Fruit fly (Drosophila melanogaster) whole organism, embryonic: ENCODE results near the gene CG32298.
A peak's percentile ranks its signal among the peaks of the same experiment; 100 is the strongest.

Experiments used
- CG10147 ChIP-seq: fragments of 200-800 bp; sonication (Bioruptor generic); optimal IDR thresholded peaks from 2 replicates; lab custom pipeline; 2019; ENCODE audit warnings: missing biosample characterization, mild to moderate bottlenecking, missing genetic modification characterization, moderate library complexity
- CG10267 ChIP-seq: fragments of 200-800 bp; sonication (Bioruptor generic); optimal IDR thresholded peaks from 2 replicates; lab custom pipeline; 2018; ENCODE audit warnings: missing biosample characterization, mild to moderate bottlenecking, missing genetic modification characterization, moderate library complexity
- CG10462 ChIP-seq: fragments of 200-800 bp; sonication (Bioruptor generic); optimal IDR thresholded peaks from 2 replicates; lab custom pipeline; 2016; ENCODE audit warnings: missing biosample characterization, missing genetic modification characterization
- CG11456 ChIP-seq: fragments of 200-800 bp; sonication (Bioruptor generic); IDR thresholded peaks from 3 replicates; pipeline ENCODE4 v1.3.6; 2022; ENCODE audit warnings: missing biosample characterization, missing genetic modification characterization
- CG11696 ChIP-seq: fragments of 200-800 bp; sonication (Bioruptor generic); IDR thresholded peaks from 2 replicates; pipeline ENCODE4 v1.3.6; 2022; ENCODE audit warnings: missing biosample characterization, missing genetic modification characterization
- CG12391 ChIP-seq: fragments of 200-800 bp; sonication (Bioruptor generic); optimal IDR thresholded peaks from 3 replicates; lab custom pipeline; 2018; ENCODE audit warnings: missing biosample characterization, mild to moderate bottlenecking, missing genetic modification characterization, moderate library complexity
- CG14441 ChIP-seq: fragments of 200-800 bp; sonication (Bioruptor generic); IDR thresholded peaks from 2 replicates; pipeline ENCODE4 v1.3.6; 2022; ENCODE audit warnings: missing biosample characterization, missing genetic modification characterization
- CG2120 ChIP-seq: fragments of 200-800 bp; sonication (Bioruptor generic); optimal IDR thresholded peaks from 3 replicates; lab custom pipeline; 2016; ENCODE audit warnings: missing biosample characterization, missing genetic modification characterization
- CG30020 ChIP-seq: fragments of 200-800 bp; optimal IDR thresholded peaks from 2 replicates; lab custom pipeline; 2019; ENCODE audit warnings: missing biosample characterization, mild to moderate bottlenecking, missing genetic modification characterization, moderate library complexity
- CG31224 ChIP-seq: fragments of 200-800 bp; sonication (Bioruptor generic); IDR thresholded peaks from 2 replicates; pipeline ENCODE4 v1.3.6; 2022; ENCODE audit warnings: missing biosample characterization, missing genetic modification characterization
- CG3281 ChIP-seq: fragments of 200-800 bp; sonication (Bioruptor generic); optimal IDR thresholded peaks from 3 replicates; lab custom pipeline; 2017; ENCODE audit warnings: missing biosample characterization, mild to moderate bottlenecking, missing genetic modification characterization
- CG4730 ChIP-seq: fragments of 200-800 bp; sonication (Bioruptor generic); IDR thresholded peaks from 2 replicates; pipeline ENCODE4 v1.3.6; 2022; ENCODE audit warnings: missing biosample characterization, missing genetic modification characterization
- CG4854 ChIP-seq: fragments of 200-800 bp; sonication (Bioruptor generic); optimal IDR thresholded peaks from 2 replicates; lab custom pipeline; 2016; ENCODE audit warnings: missing biosample characterization, missing genetic modification characterization, inconsistent platforms
- CG8388 ChIP-seq: fragments of 200-800 bp; sonication (Bioruptor generic); optimal IDR thresholded peaks from 2 replicates; lab custom pipeline; 2019; ENCODE audit warnings: missing biosample characterization, mild to moderate bottlenecking, missing genetic modification characterization, moderate library complexity
- CG8478 ChIP-seq: fragments of >200 bp; optimal IDR thresholded peaks from 2 replicates; lab custom pipeline; 2018
- CG9797 ChIP-seq: fragments of 200-800 bp; sonication (Bioruptor generic); optimal IDR thresholded peaks from 3 replicates; lab custom pipeline; 2018; ENCODE audit warnings: missing biosample characterization, mild to moderate bottlenecking, missing genetic modification characterization
- Ets65A ChIP-seq: fragments of 200-800 bp; sonication (Bioruptor generic); peaks from one replicate; lab custom pipeline; 2016; ENCODE audit warnings: missing biosample characterization, missing genetic modification characterization
- Hand ChIP-seq: fragments of 200-800 bp; sonication (Bioruptor generic); optimal IDR thresholded peaks from 2 replicates; lab custom pipeline; 2017; ENCODE audit warnings: mild to moderate bottlenecking, missing biosample characterization, missing genetic modification reagents, missing genetic modification characterization
- Ptx1 ChIP-seq: fragments of 200-800 bp; sonication (Bioruptor generic); IDR thresholded peaks from 2 replicates; pipeline ENCODE4 v1.3.6; 2022; ENCODE audit warnings: missing biosample characterization, missing genetic modification characterization
- Six4 ChIP-seq: fragments of 200-800 bp; sonication (Bioruptor generic); optimal IDR thresholded peaks from 2 replicates; lab custom pipeline; 2016; ENCODE audit warnings: missing biosample characterization, missing genetic modification characterization
- Trl ChIP-seq, 3 experiments: fragments of >200 bp in 2 of 3; fragments of 200-800 bp in 1 of 3; sonication (Bioruptor generic) in 1 of 3; optimal IDR thresholded peaks; 2 replicates in 1 of 3; 3 replicates in 2 of 3; lab custom pipeline; 2016 to 2017; ENCODE audit warnings: missing biosample characterization in 1 of 3, missing genetic modification characterization in 1 of 3
- ara ChIP-seq: fragments of 200-800 bp; sonication (Bioruptor generic); IDR thresholded peaks from 2 replicates; pipeline ENCODE4 v1.3.6; 2022; ENCODE audit warnings: missing biosample characterization, missing genetic modification characterization
- bigmax ChIP-seq: fragments of 200-800 bp; sonication (Bioruptor generic); optimal IDR thresholded peaks from 2 replicates; lab custom pipeline; 2018; ENCODE audit warnings: missing biosample characterization, mild to moderate bottlenecking, missing genetic modification characterization
- cad ChIP-seq: fragments of >200 bp; optimal IDR thresholded peaks from 2 replicates; lab custom pipeline; 2017; ENCODE audit warnings: missing biosample characterization, missing genetic modification characterization
- cg ChIP-seq: fragments of 200-800 bp; sonication (Bioruptor generic); optimal IDR thresholded peaks from 3 replicates; lab custom pipeline; 2019; ENCODE audit warnings: missing biosample characterization, mild to moderate bottlenecking, missing genetic modification characterization, moderate library complexity
- emc ChIP-seq: fragments of 200-800 bp; sonication (Bioruptor generic); optimal IDR thresholded peaks from 2 replicates; lab custom pipeline; 2016; ENCODE audit warnings: missing biosample characterization, missing genetic modification characterization
- fu2 ChIP-seq: fragments of 200-800 bp; sonication (Bioruptor generic); optimal IDR thresholded peaks from 2 replicates; lab custom pipeline; 2016; ENCODE audit warnings: missing biosample characterization, missing genetic modification characterization
- gem ChIP-seq: fragments of 200-800 bp; sonication (Bioruptor generic); optimal IDR thresholded peaks from 2 replicates; lab custom pipeline; 2019; ENCODE audit warnings: missing biosample characterization, mild to moderate bottlenecking, missing genetic modification characterization, moderate library complexity
- luna ChIP-seq: fragments of 200-800 bp; sonication (Bioruptor generic); optimal IDR thresholded peaks from 2 replicates; lab custom pipeline; 2016; ENCODE audit warnings: missing biosample characterization, missing genetic modification characterization
- nerfin-2 ChIP-seq: fragments of 200-800 bp; sonication (Bioruptor generic); IDR thresholded peaks from 2 replicates; pipeline ENCODE4 v1.3.6; 2022; ENCODE audit warnings: missing biosample characterization, missing genetic modification characterization; ENCODE audit not compliant: partially characterized antibody
- nom ChIP-seq: fragments of 200-800 bp; sonication (Bioruptor generic); optimal IDR thresholded peaks from 2 replicates; lab custom pipeline; 2017; ENCODE audit warnings: missing biosample characterization, missing genetic modification characterization, mild to moderate bottlenecking, moderate library complexity, missing genetic modification reagents
- org-1 ChIP-seq: fragments of 200-800 bp; sonication (Bioruptor generic); optimal IDR thresholded peaks from 2 replicates; lab custom pipeline; 2017; ENCODE audit warnings: missing biosample characterization, missing genetic modification characterization
- pita ChIP-seq: fragments of 200-800 bp; sonication (Bioruptor generic); optimal IDR thresholded peaks from 2 replicates; lab custom pipeline; 2017; ENCODE audit warnings: missing biosample characterization, mild to moderate bottlenecking, missing genetic modification characterization
- ro ChIP-seq: fragments of 200-800 bp; sonication (Bioruptor generic); IDR thresholded peaks from 2 replicates; pipeline ENCODE4 v1.3.6; 2022; ENCODE audit warnings: missing biosample characterization, missing genetic modification characterization
- run ChIP-seq: fragments of 200-800 bp; sonication (Bioruptor generic); optimal IDR thresholded peaks from 3 replicates; lab custom pipeline; 2018; ENCODE audit warnings: missing biosample characterization, mild to moderate bottlenecking, missing genetic modification characterization
- slou ChIP-seq: fragments of 200-800 bp; sonication (Bioruptor generic); optimal IDR thresholded peaks from 3 replicates; lab custom pipeline; 2016; ENCODE audit warnings: missing biosample characterization, missing genetic modification characterization
- sna ChIP-seq: fragments of 200-800 bp; sonication (Bioruptor generic); IDR thresholded peaks from 2 replicates; pipeline ENCODE4 v1.3.6; 2022; ENCODE audit warnings: missing biosample characterization, missing genetic modification characterization; ENCODE audit not compliant: partially characterized antibody
- sob ChIP-seq: fragments of 200-800 bp; sonication (Bioruptor generic); IDR thresholded peaks from 2 replicates; pipeline ENCODE4 v1.3.6; 2022; ENCODE audit warnings: missing biosample characterization, missing genetic modification characterization
- vfl ChIP-seq: fragments of 200-800 bp; sonication (Bioruptor generic); optimal IDR thresholded peaks from 2 replicates; lab custom pipeline; 2016; ENCODE audit warnings: missing biosample characterization, missing genetic modification characterization
- wek ChIP-seq: fragments of 200-800 bp; sonication (Bioruptor generic); optimal IDR thresholded peaks from 3 replicates; lab custom pipeline; 2018; ENCODE audit warnings: missing biosample characterization, mild to moderate bottlenecking, missing genetic modification characterization, moderate library complexity
- zen2 ChIP-seq: fragments of 200-800 bp; sonication (Bioruptor generic); IDR thresholded peaks from 3 replicates; pipeline ENCODE4 v1.3.6; 2022; ENCODE audit warnings: missing biosample characterization, missing genetic modification characterization; ENCODE audit not compliant: partially characterized antibody

CG32298 gene

dm6 chr3L:2426407-2426951 lies 35.7 kb upstream of the CG32298 start (continued):
- TF ChIP-seq sna (GFP tag; lab: Robert Waterston, UW): no peak
- 0 out of 2 replicates have a peak, but pooled peaks have one; percentile 27 for TF ChIP-seq CG11696 (GFP tag; lab: Robert Waterston, UW)
- TF ChIP-seq nom (GFP tag; lab: Kevin White, UChicago): peak; percentile 50
- TF ChIP-seq CG9797 (GFP tag; lab: Kevin White, UChicago): no peak
- no peak for TF ChIP-seq CG12391 (tag; lab: Kevin White, UChicago)
- no peak for TF ChIP-seq run (tag; lab: Kevin White, UChicago)
- TF ChIP-seq CG10267 (tag; lab: Kevin White, UChicago): no peak
- TF ChIP-seq pita (GFP tag; lab: Kevin White, UChicago): no peak
- 0 out of 2 replicates have a peak, but pooled peaks have one; percentile 9 for TF ChIP-seq nerfin-2 (GFP tag; lab: Robert Waterston, UW)
- TF ChIP-seq CG3281 (GFP tag; lab: Kevin White, UChicago): no peak
- TF ChIP-seq bigmax (GFP tag; lab: Kevin White, UChicago): no peak
- no peak for TF ChIP-seq Six4 (GFP tag; lab: Kevin White, UChicago)
- TF ChIP-seq Hand (GFP tag; lab: Kevin White, UChicago): no peak
- peak; percentile 30; the same call in 1 of the 2 replicates for TF ChIP-seq ara (GFP tag; lab: Robert Waterston, UW)
- TF ChIP-seq org-1: no peak
- no peak for TF ChIP-seq luna (GFP tag; lab: Kevin White, UChicago)
- no peak for TF ChIP-seq CG4730 (GFP tag; lab: Robert Waterston, UW)
- no peak for TF ChIP-seq Trl (optimal IDR thresholded peaks at IDR 0.05; lab: Kevin White, UChicago)
- TF ChIP-seq Trl (GFP tag; optimal IDR thresholded peaks at IDR 0.05; lab: Kevin White, UChicago): no peak
- no peak for TF ChIP-seq CG10462 (GFP tag; lab: Kevin White, UChicago)
- TF ChIP-seq fu2: no peak
- TF ChIP-seq gem (tag; lab: Kevin White, UChicago): peak; percentile 9
- TF ChIP-seq vfl (GFP tag; lab: Kevin White, UChicago): no peak
- no peak for TF ChIP-seq CG14441 (GFP tag; lab: Robert Waterston, UW)
- TF ChIP-seq slou (GFP tag; lab: Kevin White, UChicago): no peak
- no peak for TF ChIP-seq Ptx1
- no peak for TF ChIP-seq cad (GFP tag; lab: Kevin White, UChicago)
- no peak for TF ChIP-seq CG8478 (lab: Kevin White, UChicago)
- TF ChIP-seq zen2 (GFP tag; lab: Robert Waterston, UW): no peak
- peak; percentile 26 for TF ChIP-seq Ets65A (GFP tag; lab: Kevin White, UChicago)
- TF ChIP-seq cg: no peak
- TF ChIP-seq CG30020 (tag; lab: Kevin White, UChicago): no peak
- no peak for TF ChIP-seq CG4854 (GFP tag; lab: Kevin White, UChicago)
- no peak for TF ChIP-seq emc
- no peak for TF ChIP-seq CG8388
- no peak for TF ChIP-seq CG10147 (GFP tag; lab: Kevin White, UChicago)
- TF ChIP-seq CG11456: no peak
- no peak for TF ChIP-seq CG2120 (GFP tag; lab: Kevin White, UChicago)
- TF ChIP-seq wek (GFP tag; lab: Kevin White, UChicago): no peak
- no peak for TF ChIP-seq ro (GFP tag; lab: Robert Waterston, UW)
- 0 out of 2 replicates have a peak, but pooled peaks have one; percentile 9 for TF ChIP-seq sob
- no peak for TF ChIP-seq CG31224 (GFP tag; lab: Robert Waterston, UW)
